Fruit fly (Drosophila melanogaster) S2 (cell line): ENCODE data around the gene CG33946.

Experiments
- CG8478 ChIP-seq: fragments of >200 bp; optimal IDR thresholded peaks from 2 replicates; lab custom pipeline; 2018
- CTCF ChIP-seq, 2 experiments: fragments of >200 bp; optimal IDR thresholded peaks; 2 replicates each; lab custom pipeline; 2018

DNA sequence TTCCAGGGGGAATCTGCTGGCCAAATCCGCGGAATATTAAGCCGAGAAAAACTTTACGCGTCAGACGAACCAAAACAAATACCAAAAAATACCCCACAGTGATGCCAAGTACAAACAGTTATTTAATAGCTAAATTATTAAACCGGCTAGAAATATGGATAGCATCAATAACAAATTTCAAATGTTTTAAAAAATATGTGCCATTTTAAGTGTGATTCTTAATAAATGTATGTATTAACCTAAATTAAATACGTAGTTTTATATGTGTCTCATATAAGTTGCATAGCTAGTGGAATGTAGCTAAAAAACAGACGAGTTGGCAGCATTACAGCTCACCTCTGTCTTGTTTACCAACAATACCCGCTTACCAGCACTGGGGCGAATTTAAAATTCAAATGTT is 38.6 kb upstream of the CG33946 start, which contains the start of gene CG10274:
- TF ChIP-seq CTCF (optimal IDR thresholded peaks at IDR 0.05; lab: Kevin White, UChicago) (no peak), CG8478 (lab: Kevin White, UChicago) (no peak)
